Worm (Caenorhabditis elegans) whole organism, late embryonic: ENCODE results near the gene popl-5.

Experiments
- ama-1 ChIP-seq: fragments of 150-350 bp; optimal IDR thresholded peaks from 2 replicates; lab custom pipeline; 2014
- hlh-6 ChIP-seq: sonication (generic microtip); optimal IDR thresholded peaks from 2 replicates; lab custom pipeline; 2016; ENCODE audit warnings: missing genotype, missing genetic modification characterization, missing compliant biosample characterization
- nfya-1 ChIP-seq: sonication (generic microtip); optimal IDR thresholded peaks from 2 replicates; lab custom pipeline; 2017; ENCODE audit warnings: missing genetic modification characterization, mild to moderate bottlenecking, missing compliant biosample characterization, antibody characterized with exemption, moderate library complexity

DNA sequence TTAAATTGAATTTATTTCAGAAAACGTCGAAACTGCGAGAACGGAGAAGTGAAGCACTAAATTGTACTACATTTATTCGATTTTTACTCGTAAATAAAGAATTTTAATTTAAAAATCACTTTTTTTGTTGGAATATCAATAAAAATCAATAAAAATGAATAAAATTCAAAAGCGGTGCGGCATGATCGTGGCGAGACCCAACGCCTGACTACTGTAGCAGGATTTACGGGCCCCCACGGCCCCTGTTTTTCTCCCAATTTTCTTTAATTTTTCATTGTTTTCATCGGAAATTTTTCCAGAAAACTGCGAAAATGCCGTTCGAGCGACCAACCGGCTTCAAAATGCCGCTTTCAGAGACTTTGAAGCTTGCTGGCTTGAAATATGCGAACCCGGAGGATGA, 21.7 kb upstream of the popl-5 start, which contains the start of gene Y66D12A.19:
- no peak for TF ChIP-seq nfya-1 (tag; lab: Kevin White, UChicago)
- no peak for TF ChIP-seq hlh-6 (tag; lab: Kevin White, UChicago)
- no peak for TF ChIP-seq ama-1 (lab: Kevin White, UChicago)
